Worm (Caenorhabditis elegans) whole organism, L3 larva: ENCODE results near the gene sel-15.

Source experiments
- aly-2 ChIP-seq: fragments of 150-350 bp; optimal IDR thresholded peaks from 2 replicates; lab custom pipeline; 2014; ENCODE audit warnings: missing biosample characterization, missing genetic modification characterization
- ama-1 ChIP-seq: fragments of 150-350 bp; optimal IDR thresholded peaks from 2 replicates; lab custom pipeline; 2018
- ceh-9 ChIP-seq: sonication (generic microtip); optimal IDR thresholded peaks from 2 replicates; lab custom pipeline; 2018; ENCODE audit warnings: missing biosample characterization, missing genetic modification characterization
- daf-12 ChIP-seq: fragments of 150-350 bp; optimal IDR thresholded peaks from 2 replicates; lab custom pipeline; 2014; ENCODE audit warnings: missing biosample characterization, missing genetic modification reagents, missing genetic modification characterization
- fos-1 ChIP-seq: fragments of 150-350 bp; optimal IDR thresholded peaks from 2 replicates; lab custom pipeline; 2014; ENCODE audit warnings: missing biosample characterization, missing genetic modification characterization
- nfya-1 ChIP-seq: sonication (generic microtip); optimal IDR thresholded peaks from 2 replicates; lab custom pipeline; 2017; ENCODE audit warnings: missing genetic modification characterization, mild to moderate bottlenecking, missing compliant biosample characterization, antibody characterized with exemption, moderate library complexity; ENCODE audit not compliant: insufficient read depth
- pqm-1 ChIP-seq: fragments of 150-350 bp; optimal IDR thresholded peaks from 2 replicates; lab custom pipeline; 2017; ENCODE audit warnings: missing biosample characterization, missing genetic modification characterization, inconsistent platforms
- skn-1 ChIP-seq: fragments of 150-350 bp; optimal IDR thresholded peaks from 2 replicates; lab custom pipeline; 2014; ENCODE audit warnings: missing biosample characterization, missing genetic modification characterization
- snpc-4 ChIP-seq: fragments of 150-350 bp; optimal IDR thresholded peaks from 2 replicates; lab custom pipeline; 2014; ENCODE audit warnings: missing biosample characterization, missing genetic modification characterization
- tbx-2 ChIP-seq: sonication (generic microtip); optimal IDR thresholded peaks from 2 replicates; lab custom pipeline; 2016; ENCODE audit warnings: mild to moderate bottlenecking, missing genetic modification characterization, missing compliant biosample characterization
- unc-62 ChIP-seq: fragments of 150-350 bp; sonication (generic microtip); optimal IDR thresholded peaks from 4 replicates; lab custom pipeline; 2014; ENCODE audit warnings: missing biosample characterization, missing genetic modification reagents, missing genetic modification characterization
- ztf-11 ChIP-seq: fragments of 150-350 bp; optimal IDR thresholded peaks from 2 replicates; lab custom pipeline; 2014; ENCODE audit warnings: missing biosample characterization, missing genetic modification characterization

ce11 chrIII:654365-654764 lies 41.9 kb downstream of the sel-15 start:
- TF ChIP-seq ceh-9, result no peak
- TF ChIP-seq unc-62 (GFP tag; lab: Kevin White, UChicago), result no peak
- TF ChIP-seq tbx-2 (tag; lab: Kevin White, UChicago), result no peak
- no peak for TF ChIP-seq ztf-11 (tag; lab: Kevin White, UChicago)
- no peak for TF ChIP-seq snpc-4 (tag; lab: Kevin White, UChicago)
- no peak for TF ChIP-seq aly-2
- no peak for TF ChIP-seq ama-1 (lab: Kevin White, UChicago)
- TF ChIP-seq daf-12 (tag; lab: Kevin White, UChicago), result no peak
- no peak for TF ChIP-seq fos-1 (tag; lab: Kevin White, UChicago)
- TF ChIP-seq nfya-1, result no peak
- TF ChIP-seq pqm-1 (tag; lab: Kevin White, UChicago), result no peak
- no peak for TF ChIP-seq skn-1 (tag; lab: Kevin White, UChicago)
